Fruit fly (Drosophila melanogaster) whole organism, embryonic: ENCODE results near the gene CaBP1.

ENCODE experiments used
- Bdp1 ChIP-seq: fragments of 200-800 bp; sonication (Bioruptor generic); optimal IDR thresholded peaks from 3 replicates; lab custom pipeline; 2016; ENCODE audit warnings: missing biosample characterization, missing genetic modification characterization
- CG10321 ChIP-seq: fragments of 200-800 bp; sonication (Bioruptor generic); IDR thresholded peaks from 2 replicates; pipeline ENCODE4 v1.3.6; 2022; ENCODE audit warnings: missing biosample characterization, missing genetic modification characterization
- CG10366 ChIP-seq: fragments of 200-800 bp; sonication (Bioruptor generic); IDR thresholded peaks from 2 replicates; pipeline ENCODE4 v1.3.6; 2022; ENCODE audit warnings: missing biosample characterization, missing genetic modification characterization
- CG10543 ChIP-seq: fragments of 200-800 bp; sonication (Bioruptor generic); optimal IDR thresholded peaks from 3 replicates; lab custom pipeline; 2017; ENCODE audit warnings: missing biosample characterization, mild to moderate bottlenecking, missing genetic modification characterization, moderate library complexity
- CG10979 ChIP-seq: fragments of 200-800 bp; sonication (Bioruptor generic); optimal IDR thresholded peaks from 2 replicates; lab custom pipeline; 2018; ENCODE audit warnings: missing biosample characterization, mild to moderate bottlenecking, missing genetic modification characterization, moderate library complexity
- CG11456 ChIP-seq: fragments of 200-800 bp; sonication (Bioruptor generic); IDR thresholded peaks from 3 replicates; pipeline ENCODE4 v1.3.6; 2022; ENCODE audit warnings: missing biosample characterization, missing genetic modification characterization
- CG13287 ChIP-seq: fragments of 200-800 bp; sonication (Bioruptor generic); IDR thresholded peaks from 2 replicates; pipeline ENCODE4 v1.3.6; 2022; ENCODE audit warnings: missing biosample characterization, missing genetic modification characterization; ENCODE audit not compliant: partially characterized antibody
- CG14441 ChIP-seq: fragments of 200-800 bp; sonication (Bioruptor generic); IDR thresholded peaks from 2 replicates; pipeline ENCODE4 v1.3.6; 2022; ENCODE audit warnings: missing biosample characterization, missing genetic modification characterization
- CG14667 ChIP-seq: fragments of 200-800 bp; sonication (Bioruptor generic); IDR thresholded peaks from 2 replicates; pipeline ENCODE4 v1.3.6; 2022; ENCODE audit warnings: missing biosample characterization, missing genetic modification characterization
- CG15696 ChIP-seq: fragments of 200-800 bp; sonication (Bioruptor generic); optimal IDR thresholded peaks from 2 replicates; lab custom pipeline; 2019; ENCODE audit warnings: missing biosample characterization, mild to moderate bottlenecking, missing genetic modification characterization, moderate library complexity
- CG17186 ChIP-seq: fragments of 200-800 bp; sonication (Bioruptor generic); optimal IDR thresholded peaks from 3 replicates; lab custom pipeline; 2017; ENCODE audit warnings: missing biosample characterization, missing genetic modification reagents, missing genetic modification characterization
- CG17359 ChIP-seq: fragments of 200-800 bp; sonication (Bioruptor generic); optimal IDR thresholded peaks from 3 replicates; lab custom pipeline; 2018; ENCODE audit warnings: missing biosample characterization, mild to moderate bottlenecking, missing genetic modification characterization, moderate library complexity
- CG17912 ChIP-seq: fragments of 200-800 bp; sonication (Bioruptor generic); optimal IDR thresholded peaks from 2 replicates; lab custom pipeline; 2018; ENCODE audit warnings: missing biosample characterization, mild to moderate bottlenecking, missing genetic modification characterization
- CG2712 ChIP-seq: fragments of 200-800 bp; optimal IDR thresholded peaks from 3 replicates; lab custom pipeline; 2019; ENCODE audit warnings: missing biosample characterization, mild to moderate bottlenecking, missing genetic modification characterization, moderate library complexity
- CG34224 ChIP-seq: fragments of 200-800 bp; sonication (Bioruptor generic); IDR thresholded peaks from 3 replicates; pipeline ENCODE4 v1.3.6; 2022; ENCODE audit warnings: missing biosample characterization, missing genetic modification characterization; ENCODE audit not compliant: partially characterized antibody
- CG4360 ChIP-seq: fragments of 200-800 bp; sonication (Bioruptor generic); IDR thresholded peaks from 2 replicates; pipeline ENCODE4 v1.3.6; 2022; ENCODE audit warnings: missing biosample characterization, missing genetic modification characterization
- CG4707 ChIP-seq: fragments of 200-800 bp; sonication (Bioruptor generic); optimal IDR thresholded peaks from 2 replicates; lab custom pipeline; 2018; ENCODE audit warnings: missing biosample characterization, mild to moderate bottlenecking, missing genetic modification characterization, moderate library complexity
- CG5245 ChIP-seq: fragments of 200-800 bp; sonication (Bioruptor generic); optimal IDR thresholded peaks from 3 replicates; lab custom pipeline; 2016; ENCODE audit warnings: missing biosample characterization, missing genetic modification characterization
- CG8478 ChIP-seq: fragments of >200 bp; optimal IDR thresholded peaks from 2 replicates; lab custom pipeline; 2018
- CG9609 ChIP-seq: fragments of 200-800 bp; sonication (Bioruptor generic); optimal IDR thresholded peaks from 3 replicates; lab custom pipeline; 2016; ENCODE audit warnings: missing biosample characterization, missing genetic modification characterization
- D19A ChIP-seq: fragments of 200-800 bp; optimal IDR thresholded peaks from 3 replicates; lab custom pipeline; 2019; ENCODE audit warnings: missing biosample characterization, mild to moderate bottlenecking, missing genetic modification characterization, moderate library complexity
- D19B ChIP-seq: fragments of 200-800 bp; sonication (Bioruptor generic); optimal IDR thresholded peaks from 2 replicates; lab custom pipeline; 2017; ENCODE audit warnings: missing biosample characterization, mild to moderate bottlenecking, missing genetic modification characterization
- Dip3 ChIP-seq: fragments of 200-800 bp; sonication (Bioruptor generic); optimal IDR thresholded peaks from 3 replicates; lab custom pipeline; 2016; ENCODE audit warnings: missing biosample characterization, missing genetic modification characterization
- Hr51 ChIP-seq, 2 experiments: fragments of 200-800 bp; sonication (Bioruptor generic); optimal IDR thresholded peaks; 2 replicates in 1 of 2; 3 replicates in 1 of 2; lab custom pipeline; 2016 to 2018; ENCODE audit warnings: missing biosample characterization in 2 of 2, missing genetic modification characterization in 2 of 2, mild to moderate bottlenecking in 1 of 2, moderate library complexity in 1 of 2
- Lpt ChIP-seq: fragments of >200 bp; optimal IDR thresholded peaks from 2 replicates; lab custom pipeline; 2018; ENCODE audit warnings: missing biosample characterization, missing genetic modification characterization
- NfI ChIP-seq: fragments of 200-800 bp; sonication (Bioruptor generic); optimal IDR thresholded peaks from 3 replicates; lab custom pipeline; 2018; ENCODE audit warnings: missing biosample characterization, mild to moderate bottlenecking, missing genetic modification characterization, moderate library complexity
- Opbp ChIP-seq: fragments of 200-800 bp; sonication (Bioruptor generic); IDR thresholded peaks from 3 replicates; pipeline ENCODE4 v1.3.6; 2022; ENCODE audit warnings: missing biosample characterization, missing genetic modification characterization; ENCODE audit not compliant: partially characterized antibody
- Ravus ChIP-seq: fragments of 200-800 bp; sonication (Bioruptor generic); IDR thresholded peaks from 2 replicates; pipeline ENCODE4 v1.3.6; 2022; ENCODE audit warnings: missing biosample characterization, missing genetic modification characterization
- Spps ChIP-seq: fragments of 200-800 bp; sonication (Bioruptor generic); optimal IDR thresholded peaks from 2 replicates; lab custom pipeline; 2018; ENCODE audit warnings: missing biosample characterization, mild to moderate bottlenecking, missing genetic modification characterization
- Taf1 ChIP-seq: fragments of 200-800 bp; sonication (Bioruptor generic); IDR thresholded peaks from 2 replicates; pipeline ENCODE4 v1.3.6; 2022; ENCODE audit warnings: missing biosample characterization, missing genetic modification characterization
- Trl ChIP-seq, 3 experiments: fragments of >200 bp in 2 of 3; fragments of 200-800 bp in 1 of 3; sonication (Bioruptor generic) in 1 of 3; optimal IDR thresholded peaks; 2 replicates in 1 of 3; 3 replicates in 2 of 3; lab custom pipeline; 2016 to 2017; ENCODE audit warnings: missing biosample characterization in 1 of 3, missing genetic modification characterization in 1 of 3
- bab2 ChIP-seq: fragments of 200-800 bp; sonication (Bioruptor generic); optimal IDR thresholded peaks from 2 replicates; lab custom pipeline; 2016; ENCODE audit warnings: missing biosample characterization, missing genetic modification characterization
- caup ChIP-seq: fragments of 200-800 bp; sonication (Bioruptor generic); optimal IDR thresholded peaks from 3 replicates; lab custom pipeline; 2017; ENCODE audit warnings: missing biosample characterization, mild to moderate bottlenecking, missing genetic modification characterization, moderate library complexity; ENCODE audit not compliant: severe bottlenecking
- crc ChIP-seq: fragments of 200-800 bp; sonication (Bioruptor generic); optimal IDR thresholded peaks from 2 replicates; lab custom pipeline; 2016; ENCODE audit warnings: missing biosample characterization, missing genetic modification characterization
- en ChIP-seq: fragments of 200-800 bp; sonication (Bioruptor generic); optimal IDR thresholded peaks from 2 replicates; lab custom pipeline; 2016; ENCODE audit warnings: missing biosample characterization, missing genetic modification characterization
- gcm ChIP-seq: fragments of 200-800 bp; sonication (Bioruptor generic); optimal IDR thresholded peaks from 2 replicates; lab custom pipeline; 2019; ENCODE audit warnings: missing biosample characterization, mild to moderate bottlenecking, missing genetic modification characterization, moderate library complexity
- gsb-n ChIP-seq: fragments of 200-800 bp; sonication (Bioruptor generic); optimal IDR thresholded peaks from 3 replicates; lab custom pipeline; 2018; ENCODE audit warnings: missing biosample characterization, mild to moderate bottlenecking, missing genetic modification characterization
- her ChIP-seq: fragments of 200-800 bp; sonication (Bioruptor generic); optimal IDR thresholded peaks from 2 replicates; lab custom pipeline; 2016; ENCODE audit warnings: missing biosample characterization, missing genetic modification characterization
- nerfin-1 ChIP-seq: fragments of 200-800 bp; sonication (Bioruptor generic); optimal IDR thresholded peaks from 3 replicates; lab custom pipeline; 2019; ENCODE audit warnings: missing biosample characterization, mild to moderate bottlenecking, missing genetic modification characterization, moderate library complexity
- nmo ChIP-seq: fragments of 200-800 bp; sonication (Bioruptor generic); optimal IDR thresholded peaks from 2 replicates; lab custom pipeline; 2018; ENCODE audit warnings: missing biosample characterization, mild to moderate bottlenecking, missing genetic modification characterization, moderate library complexity
- otp ChIP-seq: fragments of 200-800 bp; sonication (Bioruptor generic); IDR thresholded peaks from 3 replicates; pipeline ENCODE4, ENCODE4 v1.3.6; 2022; ENCODE audit warnings: missing biosample characterization, missing genetic modification characterization
- pita ChIP-seq: fragments of 200-800 bp; sonication (Bioruptor generic); optimal IDR thresholded peaks from 2 replicates; lab custom pipeline; 2017; ENCODE audit warnings: missing biosample characterization, mild to moderate bottlenecking, missing genetic modification characterization
- psq ChIP-seq: fragments of 200-800 bp; sonication (Bioruptor generic); optimal IDR thresholded peaks from 2 replicates; lab custom pipeline; 2017; ENCODE audit warnings: missing biosample characterization, missing genetic modification characterization
- pzg ChIP-seq: fragments of 200-800 bp; sonication (Bioruptor generic); optimal IDR thresholded peaks from 3 replicates; lab custom pipeline; 2018; ENCODE audit warnings: missing biosample characterization, mild to moderate bottlenecking, missing genetic modification characterization, moderate library complexity
- ro ChIP-seq: fragments of 200-800 bp; sonication (Bioruptor generic); IDR thresholded peaks from 2 replicates; pipeline ENCODE4 v1.3.6; 2022; ENCODE audit warnings: missing biosample characterization, missing genetic modification characterization
- sna ChIP-seq: fragments of 200-800 bp; sonication (Bioruptor generic); IDR thresholded peaks from 2 replicates; pipeline ENCODE4 v1.3.6; 2022; ENCODE audit warnings: missing biosample characterization, missing genetic modification characterization; ENCODE audit not compliant: partially characterized antibody
- toy ChIP-seq: fragments of 200-800 bp; sonication (Bioruptor generic); IDR thresholded peaks from 2 replicates; pipeline ENCODE4 v1.3.6; 2022; ENCODE audit warnings: missing biosample characterization, missing genetic modification characterization
- zf30C ChIP-seq: fragments of 200-800 bp; sonication (Bioruptor generic); optimal IDR thresholded peaks from 3 replicates; lab custom pipeline; 2018; ENCODE audit warnings: missing biosample characterization, mild to moderate bottlenecking, missing genetic modification characterization

The CaBP1 gene

DNA sequence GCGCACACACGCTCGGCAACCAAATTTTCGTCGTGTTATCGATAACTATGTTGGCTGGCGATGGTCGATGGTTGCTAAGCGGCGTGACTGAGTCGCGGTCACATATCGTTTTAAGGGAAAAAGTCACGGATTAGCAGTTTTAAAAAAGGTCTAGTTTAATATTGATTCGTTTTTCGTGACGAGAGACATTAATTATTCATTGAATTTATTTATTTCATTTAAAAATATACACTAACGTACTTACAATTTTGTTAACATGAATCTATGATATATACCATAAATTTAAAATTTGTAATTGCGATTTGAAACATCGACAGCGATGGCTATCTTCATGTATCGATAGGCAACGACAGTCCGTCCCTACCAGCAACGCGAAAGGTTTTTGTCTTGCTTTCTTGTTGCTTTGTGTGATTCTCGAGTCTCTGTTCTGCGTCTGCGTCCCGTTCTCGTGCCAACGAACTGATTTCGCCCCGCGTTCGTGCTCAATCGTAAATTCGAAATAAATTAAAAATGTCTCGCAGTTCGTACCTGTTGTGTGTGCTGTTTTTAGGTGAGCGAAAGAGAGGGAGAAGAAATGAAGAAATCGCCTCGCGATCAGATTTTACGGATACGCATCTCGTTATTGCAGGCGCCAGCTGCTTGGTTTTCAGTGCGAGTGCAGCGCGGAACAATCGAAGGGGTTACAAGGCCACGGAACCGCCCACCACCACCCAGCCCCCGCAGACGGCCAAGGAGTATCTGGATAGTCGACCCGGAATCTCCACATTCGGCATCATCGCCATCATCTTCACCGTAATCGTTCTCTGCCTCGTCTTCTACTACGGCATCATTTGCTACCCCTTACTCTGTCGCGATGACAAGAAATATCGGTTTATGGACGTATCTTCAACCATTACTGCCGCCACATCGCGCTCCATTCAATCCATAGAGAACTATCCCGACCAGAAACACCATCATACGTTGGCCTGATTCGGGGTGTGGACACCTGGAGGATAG, 3.7 kb downstream of the CaBP1 start, which contains the start of the genes Hyls1, chif and CG4455 (continued):
- TF ChIP-seq Spps (tag; lab: Kevin White, UChicago): no peak
- TF ChIP-seq Opbp (GFP tag; lab: Robert Waterston, UW): peak; percentile 85
- TF ChIP-seq her: no peak
- peak; percentile 80 for TF ChIP-seq CG34224 (GFP tag; lab: Robert Waterston, UW)
- no peak for TF ChIP-seq pita
- TF ChIP-seq gcm (GFP tag; lab: Kevin White, UChicago): no peak
- TF ChIP-seq bab2 (GFP tag; lab: Kevin White, UChicago): no peak
- no peak for TF ChIP-seq CG17912 (GFP tag; lab: Kevin White, UChicago)
- peak; percentile 3 for TF ChIP-seq NfI
- no peak for TF ChIP-seq ro (GFP tag; lab: Robert Waterston, UW)
- peak in 1 of 2 experiments; percentile 17 for TF ChIP-seq Hr51 (GFP tag; optimal IDR thresholded peaks at IDR 0.05; lab: Kevin White, UChicago)
- no peak for TF ChIP-seq CG14441 (GFP tag; lab: Robert Waterston, UW)
- no peak for TF ChIP-seq en
- TF ChIP-seq CG15696 (tag; lab: Kevin White, UChicago): peak; percentile 56
- TF ChIP-seq nmo (GFP tag; lab: Kevin White, UChicago): peak; percentile 72
- TF ChIP-seq nerfin-1 (tag; lab: Kevin White, UChicago): peak; percentile 2
- TF ChIP-seq Taf1 (GFP tag; lab: Robert Waterston, UW): no peak
- TF ChIP-seq CG10543 (GFP tag; lab: Kevin White, UChicago): peak; percentile 45
- TF ChIP-seq CG17186 (GFP tag; lab: Kevin White, UChicago): no peak
- no peak for TF ChIP-seq CG10321 (GFP tag; lab: Robert Waterston, UW)
- peak; percentile 29 for TF ChIP-seq CG5245
- TF ChIP-seq CG4707 (GFP tag; lab: Kevin White, UChicago): no peak
- no peak for TF ChIP-seq CG11456 (GFP tag; lab: Robert Waterston, UW)
- no peak for TF ChIP-seq Trl (optimal IDR thresholded peaks at IDR 0.05; lab: Kevin White, UChicago)
- TF ChIP-seq Trl (GFP tag; optimal IDR thresholded peaks at IDR 0.05; lab: Kevin White, UChicago): no peak
- TF ChIP-seq Ravus (GFP tag; lab: Robert Waterston, UW): no peak
- TF ChIP-seq Lpt (GFP tag; lab: Kevin White, UChicago): no peak
- no peak for TF ChIP-seq CG4360 (GFP tag; lab: Robert Waterston, UW)
- TF ChIP-seq gsb-n (tag; lab: Kevin White, UChicago): peak; percentile 48
- no peak for TF ChIP-seq Dip3 (GFP tag; lab: Kevin White, UChicago)
- peak; percentile 78 for TF ChIP-seq D19B (GFP tag; lab: Kevin White, UChicago)
- TF ChIP-seq caup (GFP tag; lab: Kevin White, UChicago): peak; percentile 20
- TF ChIP-seq psq: peak; percentile 39
- TF ChIP-seq CG10979 (tag; lab: Kevin White, UChicago): no peak
- no peak for TF ChIP-seq CG9609
- TF ChIP-seq pzg: peak; percentile 51
- no peak for TF ChIP-seq CG14667
- TF ChIP-seq crc (GFP tag; lab: Kevin White, UChicago): no peak
- TF ChIP-seq sna: peak; percentile 86
- no peak for TF ChIP-seq CG17359
- TF ChIP-seq Bdp1 (GFP tag; lab: Kevin White, UChicago): no peak
- TF ChIP-seq CG2712 (tag; lab: Kevin White, UChicago): peak; percentile 73
- TF ChIP-seq D19A: peak; percentile 42
- TF ChIP-seq CG8478 (lab: Kevin White, UChicago): no peak
- TF ChIP-seq toy (GFP tag; lab: Robert Waterston, UW): no peak
- TF ChIP-seq otp: no peak
- no peak for TF ChIP-seq CG10366 (GFP tag; lab: Robert Waterston, UW)
- no peak for TF ChIP-seq zf30C (GFP tag; lab: Kevin White, UChicago)
- peak; percentile 88 for TF ChIP-seq CG13287 (GFP tag; lab: Robert Waterston, UW)
